Worm (Caenorhabditis elegans) whole organism, young adult: ENCODE results near the gene srsx-10.

Experiments
- Y67H2A.10 ChIP-seq: fragments of 200-800 bp; sonication (Bioruptor generic); conservative IDR thresholded peaks from 2 replicates; pipeline ENCODE4 v1.3.6; 2022; ENCODE audit warnings: missing genetic modification reagents, missing genetic modification characterization, missing compliant biosample characterization
- ceh-58 ChIP-seq: fragments of 200-800 bp; sonication (Bioruptor generic); IDR thresholded peaks from 2 replicates; pipeline ENCODE4 v1.3.6; 2022; ENCODE audit warnings: missing genetic modification characterization, missing compliant biosample characterization
- pha-4 ChIP-seq: fragments of 150-350 bp; sonication (generic microtip); optimal IDR thresholded peaks from 2 replicates; lab custom pipeline; 2014; ENCODE audit warnings: missing biosample characterization, missing genetic modification reagents, missing genetic modification characterization
- sea-2 ChIP-seq: fragments of 200-800 bp; sonication (Bioruptor generic); IDR thresholded peaks from 2 replicates; pipeline ENCODE4 v1.3.6; 2022; ENCODE audit warnings: missing genetic modification characterization, missing compliant biosample characterization
- snpc-4 ChIP-seq, 5 experiments: fragments of 150-350 bp in 1 of 5; sonication (generic microtip) in 4 of 5; optimal IDR thresholded peaks; 2 replicates each; lab custom pipeline; 2014 to 2018; ENCODE audit warnings: missing genetic modification characterization in 5 of 5, missing biosample characterization in 3 of 5, antibody characterized with exemption in 2 of 5, mild to moderate bottlenecking in 2 of 5, missing compliant biosample characterization in 2 of 5, missing genotype in 2 of 5, moderate library complexity in 2 of 5, missing genetic modification reagents in 1 of 5
- unc-62 ChIP-seq: fragments of 150-350 bp; optimal IDR thresholded peaks from 2 replicates; lab custom pipeline; 2014; ENCODE audit warnings: missing biosample characterization, missing genetic modification reagents, missing genetic modification characterization

ce11 chrV:4937337-4937736, 37.2 kb downstream of the srsx-10 start:
- TF ChIP-seq snpc-4 (GFP tag; optimal IDR thresholded peaks at IDR 0.05; lab: Kevin White, UChicago) (no peak), snpc-4 (tag; optimal IDR thresholded peaks at IDR 0.05; lab: Kevin White, UChicago) (no peak), sea-2 (GFP tag; lab: Robert Waterston, UW) (no peak), unc-62 (GFP tag; lab: Kevin White, UChicago) (no peak), ceh-58 (GFP tag; lab: Robert Waterston, UW) (no peak), Y67H2A.10 (GFP tag; lab: Robert Waterston, UW) (no peak), pha-4 (tag; lab: Kevin White, UChicago) (no peak)
